Fruit fly (Drosophila melanogaster) whole organism, embryonic: ENCODE data around the gene CG32564.

Experiments
- Ada2b ChIP-seq: fragments of 200-800 bp; sonication (Bioruptor generic); IDR thresholded peaks from 2 replicates; pipeline ENCODE4 v1.3.6; 2022; ENCODE audit warnings: missing biosample characterization, missing genetic modification characterization
- BtbVII ChIP-seq: fragments of 200-800 bp; sonication (Bioruptor generic); optimal IDR thresholded peaks from 3 replicates; lab custom pipeline; 2017; ENCODE audit warnings: missing biosample characterization, mild to moderate bottlenecking, missing genetic modification characterization
- CG10267 ChIP-seq: fragments of 200-800 bp; sonication (Bioruptor generic); optimal IDR thresholded peaks from 2 replicates; lab custom pipeline; 2018; ENCODE audit warnings: missing biosample characterization, mild to moderate bottlenecking, missing genetic modification characterization, moderate library complexity
- CG10654 ChIP-seq: fragments of 200-800 bp; sonication (Bioruptor generic); optimal IDR thresholded peaks from 2 replicates; lab custom pipeline; 2016; ENCODE audit warnings: missing biosample characterization, missing genetic modification characterization
- CG11560 ChIP-seq: fragments of 200-800 bp; sonication (Bioruptor generic); IDR thresholded peaks from 3 replicates; pipeline ENCODE4 v1.3.6; 2022; ENCODE audit warnings: missing biosample characterization, missing genetic modification characterization
- CG14014 ChIP-seq: fragments of 200-800 bp; sonication (Bioruptor generic); IDR thresholded peaks from 2 replicates; pipeline ENCODE4 v1.3.6; 2022; ENCODE audit warnings: missing biosample characterization, missing genetic modification characterization
- CG2129 ChIP-seq: fragments of 200-800 bp; sonication (Bioruptor generic); IDR thresholded peaks from 2 replicates; pipeline ENCODE4 v1.3.6; 2022; ENCODE audit warnings: missing biosample characterization, missing genetic modification characterization; ENCODE audit not compliant: partially characterized antibody
- CG30020 ChIP-seq: fragments of 200-800 bp; optimal IDR thresholded peaks from 2 replicates; lab custom pipeline; 2019; ENCODE audit warnings: missing biosample characterization, mild to moderate bottlenecking, missing genetic modification characterization, moderate library complexity
- CG31224 ChIP-seq: fragments of 200-800 bp; sonication (Bioruptor generic); IDR thresholded peaks from 2 replicates; pipeline ENCODE4 v1.3.6; 2022; ENCODE audit warnings: missing biosample characterization, missing genetic modification characterization
- CG3281 ChIP-seq: fragments of 200-800 bp; sonication (Bioruptor generic); optimal IDR thresholded peaks from 3 replicates; lab custom pipeline; 2017; ENCODE audit warnings: missing biosample characterization, mild to moderate bottlenecking, missing genetic modification characterization
- CG3407 ChIP-seq: fragments of 200-800 bp; sonication (Bioruptor generic); optimal IDR thresholded peaks from 2 replicates; lab custom pipeline; 2018; ENCODE audit warnings: missing biosample characterization, mild to moderate bottlenecking, missing genetic modification characterization
- CG34376 ChIP-seq: fragments of 200-800 bp; sonication (Bioruptor generic); optimal IDR thresholded peaks from 2 replicates; lab custom pipeline; 2018; ENCODE audit warnings: missing biosample characterization, mild to moderate bottlenecking, missing genetic modification characterization
- CG4360 ChIP-seq: fragments of 200-800 bp; sonication (Bioruptor generic); IDR thresholded peaks from 2 replicates; pipeline ENCODE4 v1.3.6; 2022; ENCODE audit warnings: missing biosample characterization, missing genetic modification characterization
- CG5245 ChIP-seq: fragments of 200-800 bp; sonication (Bioruptor generic); optimal IDR thresholded peaks from 3 replicates; lab custom pipeline; 2016; ENCODE audit warnings: missing biosample characterization, missing genetic modification characterization
- CG5953 ChIP-seq: fragments of 200-800 bp; sonication (Bioruptor generic); IDR thresholded peaks from 2 replicates; pipeline ENCODE4 v1.3.6; 2022; ENCODE audit warnings: missing biosample characterization, missing genetic modification characterization
- CG6654 ChIP-seq: fragments of 200-800 bp; sonication (Bioruptor generic); optimal IDR thresholded peaks from 2 replicates; lab custom pipeline; 2017; ENCODE audit warnings: missing biosample characterization, mild to moderate bottlenecking, missing genetic modification characterization
- CG6813 ChIP-seq: fragments of 200-800 bp; sonication (Bioruptor generic); optimal IDR thresholded peaks from 2 replicates; lab custom pipeline; 2017; ENCODE audit warnings: missing biosample characterization, missing genetic modification characterization, mild to moderate bottlenecking, moderate library complexity, missing genetic modification reagents
- CG8765 ChIP-seq: fragments of 200-800 bp; sonication (Bioruptor generic); IDR thresholded peaks from 2 replicates; pipeline ENCODE4 v1.3.6; 2022; ENCODE audit warnings: missing biosample characterization, missing genetic modification characterization
- CG9727 ChIP-seq: fragments of 200-800 bp; sonication (Bioruptor generic); optimal IDR thresholded peaks from 3 replicates; lab custom pipeline; 2017; ENCODE audit warnings: missing biosample characterization, mild to moderate bottlenecking, missing genetic modification characterization
- CG9876 ChIP-seq: fragments of 200-800 bp; sonication (Bioruptor generic); optimal IDR thresholded peaks from 2 replicates; lab custom pipeline; 2016; ENCODE audit warnings: missing biosample characterization, missing genetic modification characterization
- Dip3 ChIP-seq: fragments of 200-800 bp; sonication (Bioruptor generic); optimal IDR thresholded peaks from 3 replicates; lab custom pipeline; 2016; ENCODE audit warnings: missing biosample characterization, missing genetic modification characterization
- Doc2 ChIP-seq: fragments of 200-800 bp; sonication (Bioruptor generic); IDR thresholded peaks from 2 replicates; pipeline ENCODE4 v1.3.6; 2022; ENCODE audit warnings: missing biosample characterization, missing genetic modification characterization
- Fer1 ChIP-seq: fragments of 200-800 bp; sonication (Bioruptor generic); optimal IDR thresholded peaks from 2 replicates; lab custom pipeline; 2017; ENCODE audit warnings: missing biosample characterization, mild to moderate bottlenecking, missing genetic modification characterization
- Hr78 ChIP-seq, 2 experiments: fragments of 200-800 bp in 1 of 2; fragments of >200 bp in 1 of 2; sonication (Bioruptor generic) in 1 of 2; optimal IDR thresholded peaks; 2 replicates each; lab custom pipeline; 2017 to 2019; ENCODE audit warnings: missing biosample characterization in 2 of 2, missing genetic modification characterization in 2 of 2, mild to moderate bottlenecking in 1 of 2, moderate library complexity in 1 of 2
- Hsf ChIP-seq: fragments of 200-800 bp; sonication (Bioruptor generic); optimal IDR thresholded peaks from 3 replicates; lab custom pipeline; 2016; ENCODE audit warnings: missing biosample characterization, missing genetic modification characterization
- MBD-R2 ChIP-seq: fragments of 200-800 bp; sonication (Bioruptor generic); IDR thresholded peaks from 2 replicates; pipeline ENCODE4 v1.3.6; 2022; ENCODE audit warnings: missing biosample characterization, missing genetic modification characterization
- Optix ChIP-seq: fragments of 200-800 bp; sonication (Bioruptor generic); IDR thresholded peaks from 3 replicates; pipeline ENCODE4 v1.3.6; 2022; ENCODE audit warnings: missing biosample characterization, missing genetic modification characterization
- Rx ChIP-seq: fragments of 200-800 bp; sonication (Bioruptor generic); IDR thresholded peaks from 2 replicates; pipeline ENCODE4 v1.3.6; 2022; ENCODE audit warnings: missing biosample characterization, missing genetic modification characterization
- Side ChIP-seq: fragments of 200-800 bp; sonication (Bioruptor generic); optimal IDR thresholded peaks from 2 replicates; lab custom pipeline; 2016; ENCODE audit warnings: missing biosample characterization, missing genetic modification characterization
- Sry-δ ChIP-seq: fragments of 200-800 bp; sonication (Bioruptor generic); optimal IDR thresholded peaks from 2 replicates; lab custom pipeline; 2016; ENCODE audit warnings: missing biosample characterization, missing genetic modification characterization
- aop ChIP-seq: fragments of 200-800 bp; sonication (Bioruptor generic); IDR thresholded peaks from 2 replicates; pipeline ENCODE4 v1.3.6; 2022; ENCODE audit warnings: missing biosample characterization, missing genetic modification characterization
- bowl ChIP-seq: fragments of 200-800 bp; sonication (Bioruptor generic); IDR thresholded peaks from 2 replicates; pipeline ENCODE4 v1.3.6; 2022; ENCODE audit warnings: missing biosample characterization, missing genetic modification characterization
- br ChIP-seq: fragments of >200 bp; optimal IDR thresholded peaks from 2 replicates; lab custom pipeline; 2017
- bsh ChIP-seq, 2 experiments: fragments of 200-800 bp; sonication (Bioruptor generic); optimal IDR thresholded peaks; 2 replicates each; lab custom pipeline; 2017 to 2018; ENCODE audit warnings: mild to moderate bottlenecking in 2 of 2, missing biosample characterization in 2 of 2, missing genetic modification characterization in 2 of 2, moderate library complexity in 1 of 2
- cato ChIP-seq: fragments of 200-800 bp; sonication (Bioruptor generic); optimal IDR thresholded peaks from 2 replicates; lab custom pipeline; 2016; ENCODE audit warnings: missing biosample characterization, missing genetic modification characterization, borderline replicate concordance
- crc ChIP-seq: fragments of 200-800 bp; sonication (Bioruptor generic); optimal IDR thresholded peaks from 2 replicates; lab custom pipeline; 2016; ENCODE audit warnings: missing biosample characterization, missing genetic modification characterization
- dati ChIP-seq: fragments of 200-800 bp; sonication (Bioruptor generic); IDR thresholded peaks from 2 replicates; pipeline ENCODE4 v1.3.6; 2022; ENCODE audit warnings: missing biosample characterization, missing genetic modification characterization
- hb ChIP-seq: fragments of 200-800 bp; sonication (Bioruptor generic); IDR thresholded peaks from 3 replicates; pipeline ENCODE4 v1.3.6; 2022; ENCODE audit warnings: missing biosample characterization, missing genetic modification characterization; ENCODE audit not compliant: partially characterized antibody
- hbn ChIP-seq: fragments of 200-800 bp; sonication (Bioruptor generic); IDR thresholded peaks from 2 replicates; pipeline ENCODE4 v1.3.6; 2022; ENCODE audit warnings: missing biosample characterization, missing genetic modification characterization; ENCODE audit not compliant: partially characterized antibody
- ind ChIP-seq: fragments of 200-800 bp; sonication (Bioruptor generic); optimal IDR thresholded peaks from 3 replicates; lab custom pipeline; 2016; ENCODE audit warnings: missing biosample characterization, missing genetic modification characterization
- inv ChIP-seq: fragments of 200-800 bp; sonication (Bioruptor generic); IDR thresholded peaks from 2 replicates; pipeline ENCODE4 v1.3.6; 2022; ENCODE audit warnings: missing biosample characterization, missing genetic modification characterization; ENCODE audit not compliant: partially characterized antibody
- kah ChIP-seq: fragments of 200-800 bp; sonication (Bioruptor generic); optimal IDR thresholded peaks from 2 replicates; lab custom pipeline; 2018; ENCODE audit warnings: missing biosample characterization, mild to moderate bottlenecking, missing genetic modification characterization
- luna ChIP-seq: fragments of 200-800 bp; sonication (Bioruptor generic); optimal IDR thresholded peaks from 2 replicates; lab custom pipeline; 2016; ENCODE audit warnings: missing biosample characterization, missing genetic modification characterization
- oc ChIP-seq: fragments of 200-800 bp; sonication (Bioruptor generic); optimal IDR thresholded peaks from 2 replicates; lab custom pipeline; 2018; ENCODE audit warnings: missing biosample characterization, mild to moderate bottlenecking, missing genetic modification characterization, moderate library complexity
- peb ChIP-seq: fragments of 200-800 bp; sonication (Bioruptor generic); IDR thresholded peaks from 2 replicates; pipeline ENCODE4 v1.3.6; 2022; ENCODE audit warnings: missing biosample characterization, missing genetic modification characterization
- psq ChIP-seq: fragments of 200-800 bp; sonication (Bioruptor generic); optimal IDR thresholded peaks from 2 replicates; lab custom pipeline; 2017; ENCODE audit warnings: missing biosample characterization, missing genetic modification characterization
- row ChIP-seq: fragments of 200-800 bp; sonication (Bioruptor generic); IDR thresholded peaks from 3 replicates; pipeline ENCODE4 v1.3.6; 2022; ENCODE audit warnings: missing biosample characterization, missing genetic modification characterization
- slp2 ChIP-seq: fragments of 200-800 bp; sonication (Bioruptor generic); optimal IDR thresholded peaks from 2 replicates; lab custom pipeline; 2016; ENCODE audit warnings: missing biosample characterization, missing genetic modification characterization
- sob ChIP-seq: fragments of 200-800 bp; sonication (Bioruptor generic); IDR thresholded peaks from 2 replicates; pipeline ENCODE4 v1.3.6; 2022; ENCODE audit warnings: missing biosample characterization, missing genetic modification characterization
- twi ChIP-seq: fragments of 200-800 bp; optimal IDR thresholded peaks from 2 replicates; lab custom pipeline; 2019; ENCODE audit warnings: missing biosample characterization, mild to moderate bottlenecking, missing genetic modification characterization, moderate library complexity
- wor ChIP-seq: fragments of 200-800 bp; sonication (Bioruptor generic); IDR thresholded peaks from 2 replicates; pipeline ENCODE4 v1.3.6; 2022; ENCODE audit warnings: missing biosample characterization, missing genetic modification characterization
- yki ChIP-seq: fragments of >200 bp; optimal IDR thresholded peaks from 3 replicates; lab custom pipeline; 2018

Gene CG32564

dm6 chrX:17176542-17176941, 29.7 kb upstream of the CG32564 start (continued):
- TF ChIP-seq CG30020 (tag; lab: Kevin White, UChicago) = no peak
- peak; percentile 71 for TF ChIP-seq Fer1 (GFP tag; lab: Kevin White, UChicago)
- no peak for TF ChIP-seq CG3407 (GFP tag; lab: Kevin White, UChicago)
- no peak for TF ChIP-seq wor (GFP tag; lab: Robert Waterston, UW)
- no peak for TF ChIP-seq CG9876 (GFP tag; lab: Kevin White, UChicago)
- no peak for TF ChIP-seq CG5245 (GFP tag; lab: Kevin White, UChicago)
- no peak for TF ChIP-seq CG6654 (GFP tag; lab: Kevin White, UChicago)
- peak; percentile 37 for TF ChIP-seq Side
- no peak for TF ChIP-seq cato (GFP tag; lab: Kevin White, UChicago)
- TF ChIP-seq Rx (GFP tag; lab: Robert Waterston, UW) = peak; percentile 47; the same call in 1 of the 2 replicates
- TF ChIP-seq Optix (GFP tag; lab: Robert Waterston, UW) = no peak
- TF ChIP-seq dati (GFP tag; lab: Robert Waterston, UW) = no peak
- 0 out of 2 replicates have a peak, but pooled peaks have one; percentile 19 for TF ChIP-seq peb (GFP tag; lab: Robert Waterston, UW)
- TF ChIP-seq Sry-δ (GFP tag; lab: Kevin White, UChicago) = no peak
- no peak; the same call in 1 of the 2 replicates for TF ChIP-seq MBD-R2 (GFP tag; lab: Robert Waterston, UW)
- TF ChIP-seq yki (lab: Kevin White, UChicago) = no peak
- peak; percentile 29 to 31 for TF ChIP-seq bsh (GFP tag; optimal IDR thresholded peaks at IDR 0.05; lab: Kevin White, UChicago)
- no peak for TF ChIP-seq hb
- no peak for TF ChIP-seq CG10654 (GFP tag; lab: Kevin White, UChicago)
- peak; percentile 46 for TF ChIP-seq slp2
- no peak for TF ChIP-seq inv (GFP tag; lab: Robert Waterston, UW)
- peak; percentile 13 for TF ChIP-seq CG9727
- no peak for TF ChIP-seq br (lab: Kevin White, UChicago)
- TF ChIP-seq hbn (GFP tag; lab: Robert Waterston, UW) = no peak
- TF ChIP-seq ind (GFP tag; lab: Kevin White, UChicago) = peak; percentile 54
- no peak for TF ChIP-seq luna (GFP tag; lab: Kevin White, UChicago)
- TF ChIP-seq bowl = 0 out of 2 replicates have a peak, but pooled peaks have one; percentile 23
- TF ChIP-seq Hsf (GFP tag; lab: Kevin White, UChicago) = peak; percentile 58
- TF ChIP-seq CG6813 (GFP tag; lab: Kevin White, UChicago) = peak; percentile 32
- TF ChIP-seq CG14014 (GFP tag; lab: Robert Waterston, UW) = peak; percentile 57
- TF ChIP-seq sob = 0 out of 2 replicates have a peak, but pooled peaks have one; percentile 56
- no peak for TF ChIP-seq Hr78 (GFP tag; optimal IDR thresholded peaks at IDR 0.05; lab: Kevin White, UChicago)
- no peak for TF ChIP-seq Dip3 (GFP tag; lab: Kevin White, UChicago)
- TF ChIP-seq oc = peak; percentile 66
- TF ChIP-seq CG8765 = no peak
- no peak for TF ChIP-seq kah
- no peak for TF ChIP-seq crc (GFP tag; lab: Kevin White, UChicago)
- TF ChIP-seq CG31224 (GFP tag; lab: Robert Waterston, UW) = 0 out of 2 replicates have a peak, but pooled peaks have one; percentile 20
- no peak for TF ChIP-seq CG4360 (GFP tag; lab: Robert Waterston, UW)
- TF ChIP-seq row (GFP tag; lab: Robert Waterston, UW) = peak; percentile 77
- TF ChIP-seq CG11560 (tag; lab: Robert Waterston, UW) = no peak
- TF ChIP-seq CG34376 (GFP tag; lab: Kevin White, UChicago) = no peak
- TF ChIP-seq psq = no peak
- TF ChIP-seq BtbVII = no peak
- no peak for TF ChIP-seq Doc2 (GFP tag; lab: Robert Waterston, UW)
- TF ChIP-seq Ada2b (GFP tag; lab: Robert Waterston, UW) = peak; percentile 68
- no peak for TF ChIP-seq twi
- peak; percentile 4 for TF ChIP-seq CG10267
- TF ChIP-seq aop = no peak
- TF ChIP-seq CG3281 (GFP tag; lab: Kevin White, UChicago) = peak; percentile 27
- no peak for TF ChIP-seq CG2129 (GFP tag; lab: Robert Waterston, UW)
- no peak for TF ChIP-seq CG5953 (GFP tag; lab: Robert Waterston, UW)
